Fruit fly (Drosophila melanogaster): ENCODE results near the gene CG45489.

Gene CG45489

dm6 chrX:19964215-19964614 is 35.2 kb upstream of the CG45489 start (continued):
- TF ChIP-seq GATAe (GFP tag; conservative IDR thresholded peaks at IDR 0.05) (no peak), CG33557 (GFP tag; optimal IDR thresholded peaks at IDR 0.05) (no peak), cwo (GFP tag; optimal IDR thresholded peaks at IDR 0.05) (no peak), CG10431 (GFP tag; optimal IDR thresholded peaks at IDR 0.05) (no peak), Nf-YB (GFP tag; optimal IDR thresholded peaks at IDR 0.05) (no peak), yki (optimal IDR thresholded peaks at IDR 0.05) (no peak), Atf-2 (GFP tag; optimal IDR thresholded peaks at IDR 0.05) (no peak), CG1647 (GFP tag; optimal IDR thresholded peaks at IDR 0.05) (no peak), CG7372 (GFP tag; IDR thresholded peaks at IDR 0.05) (no peak), NfI (GFP tag; optimal IDR thresholded peaks at IDR 0.05) (peak; percentile 36), CG8944 (GFP tag; optimal IDR thresholded peaks at IDR 0.05) (no peak), CG6854 (GFP tag; optimal IDR thresholded peaks at IDR 0.05) (no peak), zen2 (GFP tag; IDR thresholded peaks at IDR 0.05; ENCODE audit: partially characterized antibody) (no peak), chinmo (GFP tag; IDR thresholded peaks at IDR 0.05; ENCODE audit: partially characterized antibody) (no peak), zen (tag; optimal IDR thresholded peaks at IDR 0.05) (no peak), CG15479 (GFP tag; optimal IDR thresholded peaks at IDR 0.05) (no peak), gem (tag; optimal IDR thresholded peaks at IDR 0.05) (peak; percentile 70), kay (GFP tag; optimal IDR thresholded peaks at IDR 0.05) (no peak), Rfx (GFP tag; IDR thresholded peaks at IDR 0.05) (peak; percentile 65), pan (optimal IDR thresholded peaks at IDR 0.05) (no peak), pan (GFP tag; optimal IDR thresholded peaks at IDR 0.05 in 1 of 2, IDR thresholded peaks at IDR 0.05 in 1 of 2) (peak in 1 of 2 experiments; percentile 62), exex (tag; optimal IDR thresholded peaks at IDR 0.05) (no peak), Mes4 (GFP tag; optimal IDR thresholded peaks at IDR 0.05) (no peak), Max (GFP tag; optimal IDR thresholded peaks at IDR 0.05) (no peak), otp (GFP tag; IDR thresholded peaks at IDR 0.05) (no peak), slou (GFP tag; optimal IDR thresholded peaks at IDR 0.05) (no peak), CG12236 (GFP tag; optimal IDR thresholded peaks at IDR 0.05) (no peak), CG7987 (GFP tag; optimal IDR thresholded peaks at IDR 0.05) (no peak), Ets65A (GFP tag) (no peak), wor (GFP tag; IDR thresholded peaks at IDR 0.05) (peak; percentile 13; the same call in 1 of the 2 replicates), CG8924 (tag; optimal IDR thresholded peaks at IDR 0.05) (no peak), CG6272 (GFP tag; IDR thresholded peaks at IDR 0.05) (no peak), dan (GFP tag; IDR thresholded peaks at IDR 0.05) (no peak), CG6689 (GFP tag; IDR thresholded peaks at IDR 0.05) (no peak), CG4360 (GFP tag; IDR thresholded peaks at IDR 0.05) (no peak), wdn (GFP tag; IDR thresholded peaks at IDR 0.05) (peak; percentile 49; the same call in 1 of the 2 replicates), ftz-f1 (GFP tag; optimal IDR thresholded peaks at IDR 0.05) (no peak), Mrtf (GFP tag; IDR thresholded peaks at IDR 0.05) (no peak), eve (GFP tag; optimal IDR thresholded peaks at IDR 0.05) (peak in 1 of 2 experiments; percentile 5), CG13296 (GFP tag; optimal IDR thresholded peaks at IDR 0.05) (no peak), B-H2 (GFP tag; optimal IDR thresholded peaks at IDR 0.05) (no peak), Lim3 (GFP tag; IDR thresholded peaks at IDR 0.05) (no peak), lab (GFP tag; optimal IDR thresholded peaks at IDR 0.05) (peak; percentile 47), TFAM (GFP tag; optimal IDR thresholded peaks at IDR 0.05) (no peak), Oli (tag; optimal IDR thresholded peaks at IDR 0.05) (peak; percentile 59), tll (GFP tag; optimal IDR thresholded peaks at IDR 0.05) (no peak), CG12071 (GFP tag; optimal IDR thresholded peaks at IDR 0.05) (no peak), CG12299 (tag; optimal IDR thresholded peaks at IDR 0.05) (no peak), CG17186 (GFP tag; optimal IDR thresholded peaks at IDR 0.05) (no peak), danr (GFP tag; IDR thresholded peaks at IDR 0.05) (no peak), Bgb (GFP tag; IDR thresholded peaks at IDR 0.05; ENCODE audit: partially characterized antibody) (no peak), Dbx (GFP tag; IDR thresholded peaks at IDR 0.05) (no peak)

Data from whole organism, embryonic.